Fruit fly (Drosophila melanogaster) whole organism, embryonic: ENCODE results near the gene CG13631.

ENCODE experiments used
- Atf6 ChIP-seq: fragments of 200-800 bp; sonication (Bioruptor generic); IDR thresholded peaks from 2 replicates; pipeline ENCODE4 v1.3.6; 2022; ENCODE audit warnings: missing biosample characterization, missing genetic modification characterization
- Awh ChIP-seq: fragments of 200-800 bp; sonication (Bioruptor generic); IDR thresholded peaks from 2 replicates; pipeline ENCODE4, ENCODE4 v1.3.6; 2022; ENCODE audit warnings: missing biosample characterization, missing genetic modification characterization
- CG10462 ChIP-seq: fragments of 200-800 bp; sonication (Bioruptor generic); optimal IDR thresholded peaks from 2 replicates; lab custom pipeline; 2016; ENCODE audit warnings: missing biosample characterization, missing genetic modification characterization
- CG10959 ChIP-seq: fragments of 200-800 bp; sonication (Bioruptor generic); IDR thresholded peaks from 2 replicates; pipeline ENCODE4 v1.3.6; 2022; ENCODE audit warnings: missing biosample characterization, missing genetic modification characterization
- CG11093 ChIP-seq: fragments of 200-800 bp; sonication (Bioruptor generic); IDR thresholded peaks from 3 replicates; pipeline ENCODE4 v1.3.6; 2022; ENCODE audit warnings: missing biosample characterization, missing genetic modification characterization
- CG12104 ChIP-seq: fragments of 200-800 bp; sonication (Bioruptor generic); optimal IDR thresholded peaks from 3 replicates; lab custom pipeline; 2016; ENCODE audit warnings: missing biosample characterization, missing genetic modification characterization
- CG12942 ChIP-seq: fragments of 200-800 bp; sonication (Bioruptor generic); optimal IDR thresholded peaks from 3 replicates; lab custom pipeline; 2016; ENCODE audit warnings: missing biosample characterization, missing genetic modification characterization
- CG13775 ChIP-seq: fragments of 200-800 bp; sonication (Bioruptor generic); optimal IDR thresholded peaks from 3 replicates; lab custom pipeline; 2017; ENCODE audit warnings: missing biosample characterization, mild to moderate bottlenecking, missing genetic modification characterization
- CG15601 ChIP-seq: fragments of 200-800 bp; sonication (Bioruptor generic); optimal IDR thresholded peaks from 3 replicates; lab custom pipeline; 2019; ENCODE audit warnings: missing biosample characterization, mild to moderate bottlenecking, missing genetic modification characterization, moderate library complexity
- CG16813 ChIP-seq: fragments of 200-800 bp; sonication (Bioruptor generic); IDR thresholded peaks from 3 replicates; pipeline ENCODE4 v1.3.6; 2022; ENCODE audit warnings: missing biosample characterization, missing genetic modification characterization; ENCODE audit not compliant: partially characterized antibody
- CG17328 ChIP-seq: fragments of 200-800 bp; sonication (Bioruptor generic); IDR thresholded peaks from 2 replicates; pipeline ENCODE4 v1.3.6; 2022; ENCODE audit warnings: missing biosample characterization, missing genetic modification characterization
- CG2889 ChIP-seq: fragments of 200-800 bp; sonication (Bioruptor generic); IDR thresholded peaks from 3 replicates; pipeline ENCODE4 v1.3.6; 2022; ENCODE audit warnings: missing biosample characterization, missing genetic modification characterization
- CG3407 ChIP-seq: fragments of 200-800 bp; sonication (Bioruptor generic); optimal IDR thresholded peaks from 2 replicates; lab custom pipeline; 2018; ENCODE audit warnings: missing biosample characterization, mild to moderate bottlenecking, missing genetic modification characterization
- CG4360 ChIP-seq: fragments of 200-800 bp; sonication (Bioruptor generic); IDR thresholded peaks from 2 replicates; pipeline ENCODE4 v1.3.6; 2022; ENCODE audit warnings: missing biosample characterization, missing genetic modification characterization
- CG43689 ChIP-seq: fragments of 200-800 bp; sonication (Bioruptor generic); IDR thresholded peaks from 2 replicates; pipeline ENCODE4 v1.3.6; 2022; ENCODE audit warnings: missing biosample characterization, missing genetic modification characterization
- CG4404 ChIP-seq: fragments of 200-800 bp; sonication (Bioruptor generic); IDR thresholded peaks from 2 replicates; pipeline ENCODE4 v1.3.6; 2022; ENCODE audit warnings: missing biosample characterization, missing genetic modification characterization
- CG4854 ChIP-seq: fragments of 200-800 bp; sonication (Bioruptor generic); optimal IDR thresholded peaks from 2 replicates; lab custom pipeline; 2016; ENCODE audit warnings: missing biosample characterization, missing genetic modification characterization, inconsistent platforms
- CG7271 ChIP-seq: fragments of 200-800 bp; sonication (Bioruptor generic); optimal IDR thresholded peaks from 2 replicates; lab custom pipeline; 2018; ENCODE audit warnings: missing biosample characterization, mild to moderate bottlenecking, missing genetic modification characterization, moderate library complexity
- CG7987 ChIP-seq: fragments of 200-800 bp; sonication (Bioruptor generic); optimal IDR thresholded peaks from 2 replicates; lab custom pipeline; 2018; ENCODE audit warnings: missing biosample characterization, mild to moderate bottlenecking, missing genetic modification characterization, moderate library complexity
- Elba2 ChIP-seq: fragments of 200-800 bp; sonication (Bioruptor generic); optimal IDR thresholded peaks from 3 replicates; lab custom pipeline; 2016; ENCODE audit warnings: missing biosample characterization, missing genetic modification characterization
- Gsc ChIP-seq: fragments of 200-800 bp; sonication (Bioruptor generic); IDR thresholded peaks from 2 replicates; pipeline ENCODE4 v1.3.6; 2022; ENCODE audit warnings: missing biosample characterization, missing genetic modification characterization
- Gug ChIP-seq: fragments of 200-800 bp; sonication (Bioruptor generic); IDR thresholded peaks from 4 replicates; pipeline ENCODE4 v1.3.6; 2022; ENCODE audit warnings: missing biosample characterization, missing genetic modification characterization
- HmgZ ChIP-seq: fragments of 200-800 bp; sonication (Bioruptor generic); optimal IDR thresholded peaks from 2 replicates; lab custom pipeline; 2018; ENCODE audit warnings: missing biosample characterization, mild to moderate bottlenecking, missing genetic modification characterization
- Hmx ChIP-seq: fragments of 200-800 bp; sonication (Bioruptor generic); optimal IDR thresholded peaks from 2 replicates; lab custom pipeline; 2016; ENCODE audit warnings: missing biosample characterization, missing genetic modification characterization
- Hr51 ChIP-seq, 2 experiments: fragments of 200-800 bp; sonication (Bioruptor generic); optimal IDR thresholded peaks; 2 replicates in 1 of 2; 3 replicates in 1 of 2; lab custom pipeline; 2016 to 2018; ENCODE audit warnings: missing biosample characterization in 2 of 2, missing genetic modification characterization in 2 of 2, mild to moderate bottlenecking in 1 of 2, moderate library complexity in 1 of 2
- Kr ChIP-seq: fragments of 200-800 bp; sonication (Bioruptor generic); optimal IDR thresholded peaks from 2 replicates; lab custom pipeline; 2017; ENCODE audit warnings: missing biosample characterization, mild to moderate bottlenecking, missing genetic modification characterization
- MBD-R2 ChIP-seq: fragments of 200-800 bp; sonication (Bioruptor generic); IDR thresholded peaks from 2 replicates; pipeline ENCODE4 v1.3.6; 2022; ENCODE audit warnings: missing biosample characterization, missing genetic modification characterization
- Nf-YB ChIP-seq: fragments of 200-800 bp; sonication (Bioruptor generic); optimal IDR thresholded peaks from 3 replicates; lab custom pipeline; 2019; ENCODE audit warnings: missing biosample characterization, mild to moderate bottlenecking, missing genetic modification characterization, moderate library complexity
- Pdp1 ChIP-seq, 2 experiments: fragments of 200-800 bp; sonication (Bioruptor generic); optimal IDR thresholded peaks; 3 replicates each; lab custom pipeline; 2016; ENCODE audit warnings: missing biosample characterization in 2 of 2, missing genetic modification characterization in 2 of 2, mild to moderate bottlenecking in 1 of 2, moderate library complexity in 1 of 2
- Poxn ChIP-seq: fragments of 200-800 bp; sonication (Bioruptor generic); IDR thresholded peaks from 2 replicates; pipeline ENCODE4 v1.3.6; 2022; ENCODE audit warnings: missing biosample characterization, missing genetic modification characterization
- Scr ChIP-seq: fragments of 200-800 bp; sonication (Bioruptor generic); IDR thresholded peaks from 2 replicates; pipeline ENCODE4 v1.3.6; 2022; ENCODE audit warnings: missing biosample characterization, missing genetic modification characterization; ENCODE audit not compliant: partially characterized antibody
- Sry-δ ChIP-seq: fragments of 200-800 bp; sonication (Bioruptor generic); optimal IDR thresholded peaks from 2 replicates; lab custom pipeline; 2016; ENCODE audit warnings: missing biosample characterization, missing genetic modification characterization
- Taf1 ChIP-seq: fragments of 200-800 bp; sonication (Bioruptor generic); IDR thresholded peaks from 2 replicates; pipeline ENCODE4 v1.3.6; 2022; ENCODE audit warnings: missing biosample characterization, missing genetic modification characterization
- Tbp ChIP-seq: fragments of >200 bp; optimal IDR thresholded peaks from 2 replicates; lab custom pipeline; 2018; ENCODE audit warnings: missing biosample characterization, missing genetic modification characterization
- Xrp1 ChIP-seq: fragments of 200-800 bp; sonication (Bioruptor generic); IDR thresholded peaks from 2 replicates; pipeline ENCODE4 v1.3.6; 2022; ENCODE audit warnings: missing biosample characterization, missing genetic modification characterization
- ab ChIP-seq: fragments of 200-800 bp; sonication (Bioruptor generic); optimal IDR thresholded peaks from 2 replicates; lab custom pipeline; 2016; ENCODE audit warnings: missing biosample characterization, missing genetic modification characterization
- ap ChIP-seq: fragments of 200-800 bp; sonication (Bioruptor generic); IDR thresholded peaks from 2 replicates; pipeline ENCODE4 v1.3.6; 2022; ENCODE audit warnings: missing biosample characterization, missing genetic modification characterization
- ara ChIP-seq: fragments of 200-800 bp; sonication (Bioruptor generic); IDR thresholded peaks from 2 replicates; pipeline ENCODE4 v1.3.6; 2022; ENCODE audit warnings: missing biosample characterization, missing genetic modification characterization
- ase ChIP-seq: fragments of 200-800 bp; sonication (Bioruptor generic); IDR thresholded peaks from 3 replicates; pipeline ENCODE4 v1.3.6; 2022; ENCODE audit warnings: missing biosample characterization, missing genetic modification characterization
- bowl ChIP-seq: fragments of 200-800 bp; sonication (Bioruptor generic); IDR thresholded peaks from 2 replicates; pipeline ENCODE4 v1.3.6; 2022; ENCODE audit warnings: missing biosample characterization, missing genetic modification characterization
- cas ChIP-seq: fragments of 200-800 bp; sonication (Bioruptor generic); IDR thresholded peaks from 2 replicates; pipeline ENCODE4 v1.3.6; 2022; ENCODE audit warnings: missing biosample characterization, missing genetic modification characterization
- chn ChIP-seq: fragments of 200-800 bp; sonication (Bioruptor generic); optimal IDR thresholded peaks from 2 replicates; lab custom pipeline; 2016; ENCODE audit warnings: missing biosample characterization, missing genetic modification characterization
- dan ChIP-seq: fragments of 200-800 bp; sonication (Bioruptor generic); IDR thresholded peaks from 2 replicates; pipeline ENCODE4 v1.3.6; 2022; ENCODE audit warnings: missing biosample characterization, missing genetic modification characterization
- gcm ChIP-seq: fragments of 200-800 bp; sonication (Bioruptor generic); optimal IDR thresholded peaks from 2 replicates; lab custom pipeline; 2019; ENCODE audit warnings: missing biosample characterization, mild to moderate bottlenecking, missing genetic modification characterization, moderate library complexity
- hb ChIP-seq: fragments of 200-800 bp; sonication (Bioruptor generic); IDR thresholded peaks from 3 replicates; pipeline ENCODE4 v1.3.6; 2022; ENCODE audit warnings: missing biosample characterization, missing genetic modification characterization; ENCODE audit not compliant: partially characterized antibody
- jing ChIP-seq: fragments of 200-800 bp; sonication (Bioruptor generic); optimal IDR thresholded peaks from 2 replicates; lab custom pipeline; 2018; ENCODE audit warnings: missing biosample characterization, mild to moderate bottlenecking, missing genetic modification characterization
- kah ChIP-seq: fragments of 200-800 bp; sonication (Bioruptor generic); optimal IDR thresholded peaks from 2 replicates; lab custom pipeline; 2018; ENCODE audit warnings: missing biosample characterization, mild to moderate bottlenecking, missing genetic modification characterization
- pan ChIP-seq, 4 experiments: fragments of >200 bp in 3 of 4; fragments of 200-800 bp in 1 of 4; sonication (Bioruptor generic) in 1 of 4; optimal IDR thresholded peaks in 3 of 4; IDR thresholded peaks in 1 of 4; 2 replicates each; pipeline versions ENCODE4 v1.3.6 to Lab custom; 2017 to 2022; ENCODE audit warnings: missing biosample characterization in 2 of 4, missing genetic modification characterization in 2 of 4, mixed read lengths in 1 of 4
- phol ChIP-seq: fragments of 200-800 bp; sonication (Bioruptor generic); optimal IDR thresholded peaks from 3 replicates; lab custom pipeline; 2018; ENCODE audit warnings: missing biosample characterization, mild to moderate bottlenecking, missing genetic modification characterization, moderate library complexity
- prd ChIP-seq, 3 experiments: fragments of >200 bp in 2 of 3; fragments of 200-800 bp in 1 of 3; sonication (Bioruptor generic) in 1 of 3; optimal IDR thresholded peaks in 2 of 3; IDR thresholded peaks in 1 of 3; 2 replicates in 2 of 3; 3 replicates in 1 of 3; pipeline versions ENCODE4 v1.3.6 to Lab custom; 2017 to 2022; ENCODE audit warnings: missing biosample characterization in 1 of 3, missing genetic modification characterization in 1 of 3
- slou ChIP-seq: fragments of 200-800 bp; sonication (Bioruptor generic); optimal IDR thresholded peaks from 3 replicates; lab custom pipeline; 2016; ENCODE audit warnings: missing biosample characterization, missing genetic modification characterization
- stc ChIP-seq: fragments of 200-800 bp; sonication (Bioruptor generic); IDR thresholded peaks from 2 replicates; pipeline ENCODE4 v1.3.6; 2022; ENCODE audit warnings: missing biosample characterization, missing genetic modification characterization

Gene CG13631

DNA sequence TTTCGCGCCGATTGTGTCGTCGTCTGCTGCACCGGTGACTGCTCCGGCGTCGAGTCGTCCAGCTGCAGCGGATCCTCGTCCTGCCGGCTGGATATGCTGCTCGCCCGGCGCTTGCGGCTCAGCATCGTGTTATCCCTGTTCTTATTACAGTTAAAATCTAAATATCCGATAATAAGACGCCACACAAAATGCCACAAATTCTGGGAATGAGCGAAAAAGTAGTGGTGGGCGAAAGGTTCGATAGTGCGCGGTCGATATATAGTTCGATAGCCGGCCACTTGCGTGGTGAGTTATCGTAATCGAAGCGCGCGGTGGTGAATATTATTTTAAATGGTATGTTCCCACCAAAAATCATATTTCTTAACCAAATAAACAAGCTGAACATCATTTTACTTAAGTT lies 35.9 kb downstream of the CG13631 start, which contains the start of gene polybromo (continued):
- TF ChIP-seq CG43689 (GFP tag; lab: Robert Waterston, UW) (no peak), Xrp1 (no peak), ab (GFP tag; lab: Kevin White, UChicago) (no peak), dan (GFP tag; lab: Robert Waterston, UW) (no peak), Scr (GFP tag; lab: Robert Waterston, UW) (peak; percentile 90), slou (GFP tag; lab: Kevin White, UChicago) (no peak), MBD-R2 (GFP tag; lab: Robert Waterston, UW) (peak; percentile 88), phol (tag; lab: Kevin White, UChicago) (peak; percentile 11), CG12104 (GFP tag; lab: Kevin White, UChicago) (no peak), ase (GFP tag; lab: Robert Waterston, UW) (no peak), CG4404 (GFP tag; lab: Robert Waterston, UW) (no peak), Poxn (GFP tag; lab: Robert Waterston, UW) (no peak), Tbp (GFP tag; lab: Kevin White, UChicago) (no peak), HmgZ (tag; lab: Kevin White, UChicago) (peak; percentile 0), Hmx (GFP tag; lab: Kevin White, UChicago) (no peak), hb (GFP tag; lab: Robert Waterston, UW) (peak; percentile 77; the same call in 1 of the 3 replicates), CG16813 (GFP tag; lab: Robert Waterston, UW) (peak; percentile 73), CG4854 (no peak), CG4360 (GFP tag; lab: Robert Waterston, UW) (no peak), Sry-δ (GFP tag; lab: Kevin White, UChicago) (peak; percentile 97), CG7271 (no peak), Atf6 (GFP tag; lab: Robert Waterston, UW) (no peak), Nf-YB (GFP tag; lab: Kevin White, UChicago) (no peak), CG2889 (GFP tag; lab: Robert Waterston, UW) (no peak), CG10959 (no peak), CG17328 (GFP tag; lab: Robert Waterston, UW) (no peak), prd (optimal IDR thresholded peaks at IDR 0.05; lab: Kevin White, UChicago) (no peak), prd (GFP tag; IDR thresholded peaks at IDR 0.05; lab: Robert Waterston, UW) (no peak), pan (optimal IDR thresholded peaks at IDR 0.05; lab: Kevin White, UChicago) (no peak), pan (GFP tag; optimal IDR thresholded peaks at IDR 0.05 in 1 of 2, IDR thresholded peaks at IDR 0.05 in 1 of 2) (no peak), CG10462 (no peak), cas (GFP tag; lab: Robert Waterston, UW) (no peak), Elba2 (peak; percentile 32), jing (GFP tag; lab: Kevin White, UChicago) (no peak), CG11093 (GFP tag; lab: Robert Waterston, UW) (no peak), ara (GFP tag; lab: Robert Waterston, UW) (no peak), Kr (GFP tag; lab: Kevin White, UChicago) (no peak), CG12942 (GFP tag; lab: Kevin White, UChicago) (no peak), Gsc (GFP tag; lab: Robert Waterston, UW) (no peak), Pdp1 (GFP tag; optimal IDR thresholded peaks at IDR 0.05; lab: Kevin White, UChicago) (no peak), CG7987 (GFP tag; lab: Kevin White, UChicago) (no peak), stc (GFP tag; lab: Robert Waterston, UW) (no peak), bowl (GFP tag; lab: Robert Waterston, UW) (no peak), kah (no peak), chn (no peak), CG13775 (GFP tag; lab: Kevin White, UChicago) (no peak), Awh (GFP tag; lab: Robert Waterston, UW) (no peak), Gug (GFP tag; lab: Robert Waterston, UW) (no peak), Hr51 (GFP tag; optimal IDR thresholded peaks at IDR 0.05; lab: Kevin White, UChicago) (no peak), Taf1 (GFP tag; lab: Robert Waterston, UW) (no peak), CG3407 (no peak), ap (GFP tag; lab: Robert Waterston, UW) (no peak), CG15601 (tag; lab: Kevin White, UChicago) (no peak), gcm (no peak)
